Worm (Caenorhabditis elegans): Measurements from ENCODE around the gene F52D10.4.
A peak's percentile ranks its signal among the peaks of the same experiment; 100 is the strongest.

Gene F52D10.4

ce11 chrX:11665522-11666017 lies 48.3 kb downstream of the F52D10.4 start:
- TF ChIP-seq mxl-2 (GFP tag; conservative IDR thresholded peaks at IDR 0.05) (no peak), lin-15B (tag; optimal IDR thresholded peaks at IDR 0.05) (no peak), unc-130 (GFP tag; optimal IDR thresholded peaks at IDR 0.05) (no peak), hlh-30 (tag; optimal IDR thresholded peaks at IDR 0.05; ENCODE audit: insufficient read depth) (no peak), aha-1 (tag) (peak; percentile 61), gei-8 (GFP tag; optimal IDR thresholded peaks at IDR 0.05) (no peak), unc-62 (GFP tag; optimal IDR thresholded peaks at IDR 0.05 in 1 of 2) (no peak), unc-62 (tag; optimal IDR thresholded peaks at IDR 0.05) (no peak)

- TF ChIP-seq ctbp-1 (GFP tag; IDR thresholded peaks at IDR 0.05), result 0 out of 2 replicates have a peak, but pooled peaks have one; percentile 47
- peak; percentile 17 for TF ChIP-seq dpl-1 (GFP tag; optimal IDR thresholded peaks at IDR 0.05)
- TF ChIP-seq daf-12 (tag; optimal IDR thresholded peaks at IDR 0.05), result no peak
- peak; percentile 36 for TF ChIP-seq dmd-6 (GFP tag; IDR thresholded peaks at IDR 0.05)
- no peak for TF ChIP-seq pqm-1 (tag; optimal IDR thresholded peaks at IDR 0.05)
- TF ChIP-seq unc-62 (GFP tag; optimal IDR thresholded peaks at IDR 0.05 in 1 of 2), result peak in 1 of 2 experiments; percentile 55
- no peak for TF ChIP-seq unc-62 (tag; optimal IDR thresholded peaks at IDR 0.05)
- TF ChIP-seq nhr-237 (tag; optimal IDR thresholded peaks at IDR 0.05), result no peak
- no peak for TF ChIP-seq gei-8 (GFP tag; optimal IDR thresholded peaks at IDR 0.05)
- no peak for TF ChIP-seq lin-13 (GFP tag; optimal IDR thresholded peaks at IDR 0.05)
- TF ChIP-seq hlh-11 (tag; optimal IDR thresholded peaks at IDR 0.05), result peak; percentile 30
- TF ChIP-seq mes-2 (tag; optimal IDR thresholded peaks at IDR 0.05; ENCODE audit: poor library complexity, severe bottlenecking), result peak; percentile 26
- TF ChIP-seq zag-1 (tag; optimal IDR thresholded peaks at IDR 0.05), result no peak
- no peak for TF ChIP-seq madf-5 (GFP tag; IDR thresholded peaks at IDR 0.05)
- no peak for TF ChIP-seq R02D3.7 (tag; optimal IDR thresholded peaks at IDR 0.05)
- no peak for TF ChIP-seq daf-16 (GFP tag; optimal IDR thresholded peaks at IDR 0.05)
- peak; percentile 24 for TF ChIP-seq daf-16 (tag; optimal IDR thresholded peaks at IDR 0.05)
- TF ChIP-seq ztf-11 (tag; optimal IDR thresholded peaks at IDR 0.05), result no peak
- TF ChIP-seq Y5F2A.4 (GFP tag; optimal IDR thresholded peaks at IDR 0.05), result no peak
- peak in 1 of 2 experiments; percentile 19 for TF ChIP-seq mdl-1 (tag; optimal IDR thresholded peaks at IDR 0.05)
- TF ChIP-seq skn-1 (tag; optimal IDR thresholded peaks at IDR 0.05), result no peak
- no peak for TF ChIP-seq nhr-102 (tag; optimal IDR thresholded peaks at IDR 0.05)
- TF ChIP-seq hmg-1.1 (GFP tag; IDR thresholded peaks at IDR 0.05), result peak; percentile 75
- TF ChIP-seq nhr-6 (tag; optimal IDR thresholded peaks at IDR 0.05), result peak; percentile 4
- TF ChIP-seq aha-1 (tag), result peak; percentile 45
- no peak for TF ChIP-seq nhr-48 (tag; optimal IDR thresholded peaks at IDR 0.05)
- TF ChIP-seq nhr-28 (tag; optimal IDR thresholded peaks at IDR 0.05), result peak; percentile 29
- no peak for TF ChIP-seq F10B5.3 (tag; optimal IDR thresholded peaks at IDR 0.05)
- no peak for TF ChIP-seq tag-97 (GFP tag; IDR thresholded peaks at IDR 0.05)
- peak; percentile 33 for TF ChIP-seq rbr-2 (tag; optimal IDR thresholded peaks at IDR 0.05)
- no peak for TF ChIP-seq hif-1 (tag; optimal IDR thresholded peaks at IDR 0.05)
- TF ChIP-seq hlh-30 (tag; optimal IDR thresholded peaks at IDR 0.05; ENCODE audit: insufficient read depth), result peak; percentile 47
- TF ChIP-seq mep-1 (tag; optimal IDR thresholded peaks at IDR 0.05), result peak; percentile 54
Observed at ce11 chrX:11666545-11667177, 49.4 kb downstream of the F52D10.4 start, which contains the start of gene noca-2. Gene noca-2, plus strand, starts transcription at chrX:11667127.
